Worm (Caenorhabditis elegans) whole organism, young adult: ENCODE data around the gene Y57A10A.31.

Experiments
- F49E8.2 ChIP-seq: sonication (generic microtip); optimal IDR thresholded peaks from 3 replicates; lab custom pipeline; 2017; ENCODE audit warnings: missing genetic modification characterization, mild to moderate bottlenecking, missing compliant biosample characterization, antibody characterized with exemption, moderate library complexity; ENCODE audit not compliant: insufficient read depth
- ama-1 ChIP-seq, 3 experiments: fragments of 150-350 bp in 1 of 3; sonication (generic microtip) in 2 of 3; optimal IDR thresholded peaks; 2 replicates each; lab custom pipeline; 2014 to 2018; ENCODE audit warnings: missing biosample characterization in 2 of 3, missing genetic modification characterization in 2 of 3, missing genetic modification reagents in 2 of 3
- attf-6 ChIP-seq: fragments of 200-800 bp; sonication (Bioruptor generic); IDR thresholded peaks from 2 replicates; pipeline ENCODE4 v1.3.6; 2022; ENCODE audit warnings: missing genetic modification reagents, missing genetic modification characterization, missing compliant biosample characterization
- ceh-100 ChIP-seq: fragments of 200-800 bp; sonication (Bioruptor generic); IDR thresholded peaks from 2 replicates; pipeline ENCODE4 v1.3.6; 2022; ENCODE audit warnings: missing genetic modification reagents, missing genetic modification characterization, missing compliant biosample characterization
- ceh-27 ChIP-seq: fragments of 200-800 bp; sonication (Bioruptor generic); optimal IDR thresholded peaks from 2 replicates; lab custom pipeline; 2018; ENCODE audit warnings: mild to moderate bottlenecking, missing genetic modification characterization, moderate library complexity, missing compliant biosample characterization
- chd-7 ChIP-seq: sonication (generic microtip); optimal IDR thresholded peaks from 2 replicates; lab custom pipeline; 2016; ENCODE audit warnings: mild to moderate bottlenecking, missing genetic modification characterization, moderate library complexity, missing compliant biosample characterization
- ets-4 ChIP-seq: fragments of 200-800 bp; sonication (Bioruptor generic); optimal IDR thresholded peaks from 2 replicates; lab custom pipeline; 2018; ENCODE audit warnings: mild to moderate bottlenecking, missing genetic modification characterization, missing compliant biosample characterization
- hrde-1 ChIP-seq: sonication (generic microtip); optimal IDR thresholded peaks from 2 replicates; lab custom pipeline; 2016; ENCODE audit warnings: missing genetic modification characterization, mild to moderate bottlenecking, missing compliant biosample characterization, moderate library complexity, missing genotype, missing genetic modification reagents, borderline replicate concordance
- lin-54 ChIP-seq: fragments of 200-800 bp; sonication (Bioruptor generic); optimal IDR thresholded peaks from 2 replicates; lab custom pipeline; 2018; ENCODE audit warnings: mild to moderate bottlenecking, missing genetic modification characterization, missing compliant biosample characterization
- unc-62 ChIP-seq: fragments of 150-350 bp; optimal IDR thresholded peaks from 2 replicates; lab custom pipeline; 2014; ENCODE audit warnings: missing biosample characterization, missing genetic modification reagents, missing genetic modification characterization

- no peak for TF ChIP-seq ceh-100 (GFP tag; lab: Robert Waterston, UW)
- no peak for TF ChIP-seq attf-6 (GFP tag; lab: Robert Waterston, UW)
- no peak for TF ChIP-seq hrde-1 (tag; lab: Kevin White, UChicago)
- no peak for TF ChIP-seq unc-62 (GFP tag; lab: Kevin White, UChicago)
- no peak for TF ChIP-seq F49E8.2 (tag; lab: Kevin White, UChicago)
- no peak for TF ChIP-seq ama-1 (optimal IDR thresholded peaks at IDR 0.05; lab: Kevin White, UChicago)
- TF ChIP-seq ama-1 (GFP tag; optimal IDR thresholded peaks at IDR 0.05; lab: Kevin White, UChicago), result no peak
- TF ChIP-seq ceh-27, result no peak
- TF ChIP-seq lin-54 (GFP tag; lab: Kevin White, UChicago), result no peak
- no peak for TF ChIP-seq chd-7 (tag; lab: Kevin White, UChicago)
- no peak for TF ChIP-seq ets-4 (GFP tag; lab: Kevin White, UChicago)
Observed at ce11 chrII:12302354-12302753, 13.2 kb downstream of the Y57A10A.31 start, which contains the start of gene C50E10.1.
